1 fruit fly cellular context compared by ENCODE assay signal in the genomic region with DNA sequence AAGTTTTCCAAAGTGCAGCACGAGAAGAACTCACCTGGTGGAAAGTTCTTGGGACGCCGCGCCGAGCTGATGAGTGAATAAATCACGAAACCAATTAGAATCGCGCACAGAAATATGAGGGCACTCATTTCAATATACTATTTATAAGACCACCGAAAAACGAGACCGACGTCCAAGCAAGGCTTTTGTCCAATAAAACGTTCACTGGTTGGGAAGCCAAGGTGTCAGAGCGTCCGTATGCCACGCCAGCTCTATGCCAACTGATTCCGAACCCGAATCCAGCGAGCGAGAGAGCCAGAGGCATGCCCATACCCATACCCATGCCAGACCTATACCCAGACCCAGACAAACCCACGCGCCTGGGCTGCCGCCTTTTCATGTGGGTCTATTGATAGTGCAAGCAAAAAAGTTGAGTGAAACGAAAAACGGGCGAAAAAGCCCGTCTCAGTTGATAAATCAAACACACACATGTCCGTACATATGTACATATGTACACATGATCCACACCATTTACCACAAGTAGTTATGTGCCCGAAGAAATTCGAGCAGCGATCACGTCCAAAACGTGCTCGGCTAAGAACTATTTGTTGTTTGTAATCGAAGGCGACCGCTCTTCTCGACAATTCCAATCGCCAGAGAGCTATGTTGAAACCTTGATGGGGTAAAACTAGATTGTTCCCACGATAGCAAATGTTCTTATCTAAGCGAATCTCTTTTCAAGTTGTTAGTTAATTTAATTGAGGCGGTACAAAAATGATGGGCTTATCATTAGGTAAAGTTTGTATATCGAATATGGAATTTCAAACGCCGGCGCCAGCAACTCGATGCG.
TF ChIP-seq lines count a peak whose summit lies in the region.

A gene (minus strand): TSS at position 265 of the 829 bp plus-strand sequence.

TF ChIP-seq in whole organism, embryonic, 481 proteins besides CTCF, POLR2A, EP300 and RAD21 (continued from another document):
- 0 out of 2 replicates have a peak, but pooled peaks have one; percentile 14 for TF ChIP-seq sim (GFP tag; IDR thresholded peaks at IDR 0.05; lab: Robert Waterston, UW)
- TF ChIP-seq Doc3 (GFP tag; IDR thresholded peaks at IDR 0.05; lab: Robert Waterston, UW; ENCODE audit: partially characterized antibody): no peak
- peak; percentile 37 for TF ChIP-seq CG6813 (GFP tag; optimal IDR thresholded peaks at IDR 0.05; lab: Kevin White, UChicago)
- TF ChIP-seq CG5245 (GFP tag; optimal IDR thresholded peaks at IDR 0.05; lab: Kevin White, UChicago): no peak
- TF ChIP-seq CG34224 (GFP tag; IDR thresholded peaks at IDR 0.05; lab: Robert Waterston, UW; ENCODE audit: partially characterized antibody): no peak
- TF ChIP-seq bcd (GFP tag; optimal IDR thresholded peaks at IDR 0.05; lab: Kevin White, UChicago): no peak
- TF ChIP-seq zfh1 (GFP tag; IDR thresholded peaks at IDR 0.05; lab: Robert Waterston, UW): no peak
- no peak for TF ChIP-seq dati (GFP tag; IDR thresholded peaks at IDR 0.05; lab: Robert Waterston, UW)
- TF ChIP-seq eyg (GFP tag; optimal IDR thresholded peaks at IDR 0.05; lab: Kevin White, UChicago): no peak
- peak; percentile 64 for TF ChIP-seq CG18599 (GFP tag; optimal IDR thresholded peaks at IDR 0.05; lab: Kevin White, UChicago)
- TF ChIP-seq CG5180 (GFP tag; optimal IDR thresholded peaks at IDR 0.05; lab: Kevin White, UChicago): no peak
- TF ChIP-seq CG2116 (GFP tag; optimal IDR thresholded peaks at IDR 0.05; lab: Kevin White, UChicago): no peak
- no peak for TF ChIP-seq ro (GFP tag; IDR thresholded peaks at IDR 0.05; lab: Robert Waterston, UW)
- no peak for TF ChIP-seq H2.0 (GFP tag; IDR thresholded peaks at IDR 0.05; lab: Robert Waterston, UW)
- TF ChIP-seq cwo (GFP tag; optimal IDR thresholded peaks at IDR 0.05; lab: Kevin White, UChicago): peak; percentile 74
- TF ChIP-seq CG17568 (GFP tag; optimal IDR thresholded peaks at IDR 0.05; lab: Kevin White, UChicago): no peak
- TF ChIP-seq dmrt11E (tag; optimal IDR thresholded peaks at IDR 0.05; lab: Kevin White, UChicago): no peak
- TF ChIP-seq fu2 (GFP tag; optimal IDR thresholded peaks at IDR 0.05; lab: Kevin White, UChicago): no peak
- no peak for TF ChIP-seq CG33557 (GFP tag; optimal IDR thresholded peaks at IDR 0.05; lab: Kevin White, UChicago)
- TF ChIP-seq Hsf (GFP tag; optimal IDR thresholded peaks at IDR 0.05; lab: Kevin White, UChicago): no peak
- TF ChIP-seq nerfin-2 (GFP tag; IDR thresholded peaks at IDR 0.05; lab: Robert Waterston, UW; ENCODE audit: partially characterized antibody): no peak
- no peak for TF ChIP-seq ash1 (GFP tag; optimal IDR thresholded peaks at IDR 0.05; lab: Kevin White, UChicago)
- TF ChIP-seq CG10462 (GFP tag; optimal IDR thresholded peaks at IDR 0.05; lab: Kevin White, UChicago): no peak
- TF ChIP-seq Neu2 (GFP tag; optimal IDR thresholded peaks at IDR 0.05; lab: Kevin White, UChicago; ENCODE audit: borderline replicate concordance): no peak
- no peak for TF ChIP-seq CG30020 (tag; optimal IDR thresholded peaks at IDR 0.05; lab: Kevin White, UChicago)
- no peak for TF ChIP-seq lov (optimal IDR thresholded peaks at IDR 0.05; lab: Kevin White, UChicago)
- 0 out of 3 replicates have a peak, but pooled peaks have one; percentile 44 for TF ChIP-seq lov (GFP tag; IDR thresholded peaks at IDR 0.05; lab: Robert Waterston, UW)
- no peak for TF ChIP-seq CG9609 (GFP tag; optimal IDR thresholded peaks at IDR 0.05; lab: Kevin White, UChicago)
- peak; percentile 65; the same call in 2 of the 3 replicates for TF ChIP-seq sr (GFP tag; IDR thresholded peaks at IDR 0.05; lab: Robert Waterston, UW)
- no peak for TF ChIP-seq zfh2 (GFP tag; optimal IDR thresholded peaks at IDR 0.05; lab: Kevin White, UChicago)
- TF ChIP-seq Awh (GFP tag; IDR thresholded peaks at IDR 0.05; lab: Robert Waterston, UW): no peak
- no peak for TF ChIP-seq pnt (GFP tag; optimal IDR thresholded peaks at IDR 0.05; lab: Kevin White, UChicago)
- no peak for TF ChIP-seq run (tag; optimal IDR thresholded peaks at IDR 0.05; lab: Kevin White, UChicago)
- no peak for TF ChIP-seq mld (GFP tag; IDR thresholded peaks at IDR 0.05; lab: Robert Waterston, UW; ENCODE audit: partially characterized antibody)
- no peak for TF ChIP-seq Dfd (GFP tag; optimal IDR thresholded peaks at IDR 0.05; lab: Kevin White, UChicago)
- no peak for TF ChIP-seq lab (GFP tag; optimal IDR thresholded peaks at IDR 0.05; lab: Kevin White, UChicago)
- no peak for TF ChIP-seq fd102C (GFP tag; optimal IDR thresholded peaks at IDR 0.05; lab: Kevin White, UChicago)
- TF ChIP-seq CG31388 (GFP tag; optimal IDR thresholded peaks at IDR 0.05; lab: Kevin White, UChicago): no peak
- no peak for TF ChIP-seq CG8290 (GFP tag; optimal IDR thresholded peaks at IDR 0.05; lab: Kevin White, UChicago)
- no peak for TF ChIP-seq CG8290 (tag; optimal IDR thresholded peaks at IDR 0.05; lab: Kevin White, UChicago)
- no peak for TF ChIP-seq CG14050 (GFP tag; IDR thresholded peaks at IDR 0.05; lab: Robert Waterston, UW)
- no peak for TF ChIP-seq Opbp (GFP tag; IDR thresholded peaks at IDR 0.05; lab: Robert Waterston, UW; ENCODE audit: partially characterized antibody)
- TF ChIP-seq onecut (GFP tag; IDR thresholded peaks at IDR 0.05; lab: Robert Waterston, UW): no peak
- no peak for TF ChIP-seq CG15073 (GFP tag; optimal IDR thresholded peaks at IDR 0.05; lab: Kevin White, UChicago)
- peak; percentile 69 for TF ChIP-seq sug (tag; optimal IDR thresholded peaks at IDR 0.05; lab: Kevin White, UChicago)
- TF ChIP-seq tap (tag; optimal IDR thresholded peaks at IDR 0.05; lab: Kevin White, UChicago): no peak
- peak; percentile 6 for TF ChIP-seq Fer2 (tag; optimal IDR thresholded peaks at IDR 0.05; lab: Kevin White, UChicago)
- no peak for TF ChIP-seq pho (GFP tag; optimal IDR thresholded peaks at IDR 0.05; lab: Kevin White, UChicago)
- no peak for TF ChIP-seq ken (GFP tag; IDR thresholded peaks at IDR 0.05; lab: Robert Waterston, UW)
- TF ChIP-seq crol (GFP tag; IDR thresholded peaks at IDR 0.05; lab: Robert Waterston, UW): no peak
- 0 out of 2 replicates have a peak, but pooled peaks have one; percentile 13 for TF ChIP-seq Bgb (GFP tag; IDR thresholded peaks at IDR 0.05; lab: Robert Waterston, UW; ENCODE audit: partially characterized antibody)
- TF ChIP-seq CG6791 (GFP tag; IDR thresholded peaks at IDR 0.05; lab: Robert Waterston, UW; ENCODE audit: partially characterized antibody): no peak
- TF ChIP-seq zen2 (GFP tag; IDR thresholded peaks at IDR 0.05; lab: Robert Waterston, UW; ENCODE audit: partially characterized antibody): no peak
- peak; percentile 40 for TF ChIP-seq caup (GFP tag; optimal IDR thresholded peaks at IDR 0.05; lab: Kevin White, UChicago; ENCODE audit: severe bottlenecking)
